Worm (Caenorhabditis elegans): ENCODE results near the gene unc-116.
A peak's percentile ranks its signal among the peaks of the same experiment; 100 is the strongest.

Gene unc-116

DNA sequence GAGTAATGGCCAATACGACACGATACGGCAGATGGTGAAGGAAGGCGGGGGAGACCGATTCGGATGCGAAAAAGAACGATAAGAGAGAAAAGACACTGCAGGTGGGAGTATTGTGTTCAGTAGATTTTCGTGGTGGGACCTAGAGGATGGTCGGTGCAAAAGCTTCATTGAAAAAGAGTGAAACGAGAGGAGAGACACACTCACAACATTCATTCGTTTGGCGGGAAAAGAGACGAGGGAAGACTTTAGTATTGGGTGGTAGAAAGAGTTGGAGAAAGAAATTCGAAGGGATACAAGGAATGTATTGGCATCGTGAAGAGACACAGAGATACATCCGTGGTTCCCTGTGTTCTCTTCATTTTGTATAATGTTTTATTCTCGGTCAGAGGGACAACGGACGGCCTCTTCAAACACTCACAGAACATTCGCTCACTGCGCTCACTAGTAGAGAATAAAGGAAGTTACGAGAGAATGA lies 1.5 kb upstream of the unc-116 start (continued):
- peak; percentile 10 for TF ChIP-seq zip-4 (GFP tag; optimal IDR thresholded peaks at IDR 0.05)
- peak; percentile 56 for TF ChIP-seq lin-13 (GFP tag; optimal IDR thresholded peaks at IDR 0.05)
- TF ChIP-seq rnt-1 (tag; optimal IDR thresholded peaks at IDR 0.05): peak; percentile 65
- peak; percentile 63 for TF ChIP-seq nhr-90 (tag; optimal IDR thresholded peaks at IDR 0.05; ENCODE audit: poor library complexity)
- peak; percentile 57 for TF ChIP-seq xbp-1 (tag; optimal IDR thresholded peaks at IDR 0.05)
- TF ChIP-seq dpl-1 (GFP tag; optimal IDR thresholded peaks at IDR 0.05): peak; percentile 47 to 68 (median 55)
- peak; percentile 10 for TF ChIP-seq ceh-8 (GFP tag; optimal IDR thresholded peaks at IDR 0.05)
- no peak for TF ChIP-seq nhr-12 (tag; optimal IDR thresholded peaks at IDR 0.05)
- no peak for TF ChIP-seq alr-1 (tag; optimal IDR thresholded peaks at IDR 0.05; ENCODE audit: borderline replicate concordance)
- peak; percentile 69 for TF ChIP-seq nhr-47 (tag; optimal IDR thresholded peaks at IDR 0.05)
- peak; percentile 46 for TF ChIP-seq lin-15B (tag; optimal IDR thresholded peaks at IDR 0.05)
- peak; percentile 74 for TF ChIP-seq blmp-1 (tag; optimal IDR thresholded peaks at IDR 0.05)
- TF ChIP-seq nhr-20 (tag; optimal IDR thresholded peaks at IDR 0.05): peak; percentile 88
- peak; percentile 26 for TF ChIP-seq snpc-4 (tag; optimal IDR thresholded peaks at IDR 0.05)
- TF ChIP-seq tbx-2 (tag; optimal IDR thresholded peaks at IDR 0.05): peak; percentile 74
- no peak for TF ChIP-seq Y116A8C.19 (tag; optimal IDR thresholded peaks at IDR 0.05; ENCODE audit: borderline replicate concordance)
- TF ChIP-seq swsn-7 (tag; optimal IDR thresholded peaks at IDR 0.05): peak; percentile 73
- TF ChIP-seq efl-1 (optimal IDR thresholded peaks at IDR 0.05): peak; percentile 72 to 85
- TF ChIP-seq efl-1 (GFP tag; optimal IDR thresholded peaks at IDR 0.05 in 1 of 2): peak; percentile 53 to 54
- peak; percentile 74 to 93 for TF ChIP-seq lsy-2 (tag; optimal IDR thresholded peaks at IDR 0.05)
- no peak for TF ChIP-seq ceh-88 (GFP tag; IDR thresholded peaks at IDR 0.05)
- TF ChIP-seq zag-1 (tag; optimal IDR thresholded peaks at IDR 0.05): peak; percentile 3
- TF ChIP-seq unc-62 (GFP tag; optimal IDR thresholded peaks at IDR 0.05): no peak
- TF ChIP-seq hlh-17 (GFP tag; optimal IDR thresholded peaks at IDR 0.05; ENCODE audit: borderline replicate concordance): no peak
- no peak for TF ChIP-seq mab-9 (GFP tag; IDR thresholded peaks at IDR 0.05)
- peak; percentile 39 for TF ChIP-seq C04F5.9 (tag; optimal IDR thresholded peaks at IDR 0.05)
- TF ChIP-seq nhr-76 (tag; optimal IDR thresholded peaks at IDR 0.05): no peak
- no peak for TF ChIP-seq sptf-1 (tag; optimal IDR thresholded peaks at IDR 0.05)
- TF ChIP-seq pqm-1 (tag; optimal IDR thresholded peaks at IDR 0.05): no peak
- no peak for TF ChIP-seq sox-4 (tag; optimal IDR thresholded peaks at IDR 0.05)
- no peak for TF ChIP-seq aha-1 (tag; optimal IDR thresholded peaks at IDR 0.05)
- TF ChIP-seq nhr-11 (tag; optimal IDR thresholded peaks at IDR 0.05): no peak
- TF ChIP-seq irx-1 (tag; optimal IDR thresholded peaks at IDR 0.05): peak; percentile 53
- TF ChIP-seq ama-1 (optimal IDR thresholded peaks at IDR 0.05): no peak
- TF ChIP-seq ztf-4 (tag; optimal IDR thresholded peaks at IDR 0.05): peak; percentile 69
- no peak for TF ChIP-seq ceh-63 (GFP tag; optimal IDR thresholded peaks at IDR 0.05)
- peak; percentile 19 for TF ChIP-seq skn-1 (tag; optimal IDR thresholded peaks at IDR 0.05)

DNA sequence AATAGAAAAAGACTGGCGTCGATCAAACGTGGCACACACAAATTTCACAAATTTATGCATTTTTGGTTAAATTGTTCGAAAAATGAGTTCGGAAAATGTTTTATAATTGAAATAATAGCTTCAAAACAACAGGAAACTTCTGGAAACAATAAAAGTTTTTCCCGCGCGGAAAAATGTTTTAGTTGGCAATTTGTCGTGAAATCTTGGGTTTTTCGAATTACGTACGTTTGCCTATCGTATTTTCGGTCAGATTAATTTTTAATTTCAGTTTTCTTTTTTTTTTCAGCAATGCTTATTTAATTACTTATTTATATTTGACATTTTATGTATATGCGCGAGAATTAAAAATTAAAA lies 465 bp upstream of the unc-116 start:
- TF ChIP-seq irx-1 (tag; optimal IDR thresholded peaks at IDR 0.05) (no peak), tbx-2 (tag; optimal IDR thresholded peaks at IDR 0.05) (no peak), lin-39 (tag; optimal IDR thresholded peaks at IDR 0.05) (no peak), unc-30 (tag; optimal IDR thresholded peaks at IDR 0.05) (no peak), efl-1 (optimal IDR thresholded peaks at IDR 0.05) (no peak), efl-1 (GFP tag; optimal IDR thresholded peaks at IDR 0.05 in 1 of 2) (no peak), pqm-1 (tag; optimal IDR thresholded peaks at IDR 0.05) (no peak), unc-62 (GFP tag; optimal IDR thresholded peaks at IDR 0.05) (no peak), nhr-90 (tag; optimal IDR thresholded peaks at IDR 0.05; ENCODE audit: poor library complexity) (no peak), nhr-28 (tag; optimal IDR thresholded peaks at IDR 0.05) (no peak), efl-3 (GFP tag; optimal IDR thresholded peaks at IDR 0.05) (no peak), ets-5 (GFP tag; IDR thresholded peaks at IDR 0.05) (no peak), pag-3 (tag; optimal IDR thresholded peaks at IDR 0.05; ENCODE audit: borderline replicate concordance, insufficient read depth) (no peak)
